Worm (Caenorhabditis elegans) whole organism, L4/young adult: ENCODE results near the gene Y116A8C.30.
"Not testable (repeated sequence)": the region's sequence is repeated elsewhere in the genome, so short reads cannot be mapped to it uniquely, and the experiment has no call there.

ENCODE experiments used
- W03F9.2 ChIP-seq: fragments of 150-350 bp; optimal IDR thresholded peaks from 2 replicates; lab custom pipeline; 2014; ENCODE audit warnings: missing biosample characterization, missing genetic modification characterization
- dao-5 ChIP-seq: sonication (generic microtip); optimal IDR thresholded peaks from 2 replicates; lab custom pipeline; 2016; ENCODE audit warnings: missing genotype, missing genetic modification characterization, moderate library complexity, missing compliant biosample characterization
- him-1 ChIP-seq: sonication (generic microtip); optimal IDR thresholded peaks from 2 replicates; lab custom pipeline; 2016; ENCODE audit warnings: missing genotype, missing genetic modification reagents, missing genetic modification characterization, missing compliant biosample characterization

Y116A8C.30 gene

ce11 chrIV:17084317-17084716 is 19.2 kb downstream of the Y116A8C.30 start:
- TF ChIP-seq W03F9.2 (tag; lab: Kevin White, UChicago) (no peak), him-1 (tag; lab: Kevin White, UChicago) (no peak), dao-5 (tag; lab: Kevin White, UChicago) (no peak)

- no peak for TF ChIP-seq dao-5 (tag; lab: Kevin White, UChicago)
- no peak for TF ChIP-seq W03F9.2 (tag; lab: Kevin White, UChicago)
- no peak for TF ChIP-seq him-1 (tag; lab: Kevin White, UChicago)
Observed at ce11 chrIV:17078649-17079048, 24.9 kb downstream of the Y116A8C.30 start, which contains the start of gene Y116A8C.25. Gene Y116A8C.25 (minus strand): TSS chrIV:17078749.

ce11 chrIV:17070791-17071190 is 32.7 kb downstream of the Y116A8C.30 start, which contains the start of gene Y116A8C.24:
Gene Y116A8C.24 (minus strand): TSS chrIV:17070891.
- not testable (repeated sequence) for TF ChIP-seq W03F9.2, him-1, dao-5 (tag; lab: Kevin White, UChicago)

- TF ChIP-seq W03F9.2, dao-5, him-1 (tag; lab: Kevin White, UChicago): not testable (repeated sequence)
Observed at ce11 chrIV:17064937-17065336, 38.6 kb downstream of the Y116A8C.30 start, which contains the start of gene Y116A8C.465. Gene Y116A8C.465 (plus strand): TSS chrIV:17065237.

ce11 chrIV:17063700-17064099 is 39.8 kb downstream of the Y116A8C.30 start, which contains the start of gene Y116A8C.467:
Gene Y116A8C.467 (minus strand): TSS chrIV:17063800.
- TF ChIP-seq W03F9.2, him-1, dao-5 (tag; lab: Kevin White, UChicago): not testable (repeated sequence)

ce11 chrIV:17058036-17058435 is 45.5 kb downstream of the Y116A8C.30 start, which contains the start of gene Y116A8C.44:
Gene Y116A8C.44 (minus strand): TSS chrIV:17058136.
- no peak for TF ChIP-seq W03F9.2 (tag; lab: Kevin White, UChicago)
- TF ChIP-seq dao-5 (tag; lab: Kevin White, UChicago): no peak
- no peak for TF ChIP-seq him-1 (tag; lab: Kevin White, UChicago)

ce11 chrIV:17053261-17053660 is 50.3 kb downstream of the Y116A8C.30 start, which contains the start of gene Y116A8C.23:
Gene Y116A8C.23 (plus strand): TSS chrIV:17053561.
- TF ChIP-seq dao-5 (tag; lab: Kevin White, UChicago): no peak
